Fruit fly (Drosophila melanogaster): ENCODE data around the gene CG10026.

Gene CG10026

DNA sequence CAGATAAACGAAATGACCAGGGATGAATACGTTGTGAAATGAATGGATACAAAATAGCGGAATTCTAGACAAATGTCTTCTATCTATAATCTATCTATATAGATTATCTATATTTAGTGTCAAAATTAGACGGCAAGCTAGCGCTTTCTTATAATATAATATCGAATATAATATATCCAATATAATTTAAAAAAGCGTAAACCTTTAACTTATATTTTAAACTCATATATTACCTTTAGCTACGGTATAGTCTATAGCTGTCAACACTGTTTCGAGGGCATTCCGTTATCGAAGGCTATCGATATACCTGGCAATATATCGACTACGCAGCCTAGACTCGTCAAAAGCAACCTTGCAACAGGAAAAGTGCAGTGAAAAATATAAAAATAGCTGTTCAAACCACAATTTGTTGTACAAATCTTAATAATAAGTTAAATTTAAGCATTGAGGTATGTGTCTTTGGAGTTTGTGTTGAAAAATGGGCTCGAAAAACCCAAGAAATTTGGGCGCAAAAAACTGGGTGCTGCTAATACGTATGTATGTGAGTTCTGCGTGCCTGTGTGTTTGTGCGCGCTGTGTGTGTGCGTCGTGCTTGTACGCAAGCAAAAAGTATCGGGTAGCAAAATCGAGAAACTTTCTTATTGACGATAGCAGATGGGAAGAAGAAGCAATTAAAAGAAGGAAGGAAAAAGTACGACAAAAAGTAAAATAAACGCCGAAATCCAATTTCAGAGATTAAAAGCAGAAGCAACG is 39.1 kb downstream of the CG10026 start, which contains the start of the genes swm and Ctu2 (continued):
- TF ChIP-seq zen2 (GFP tag; IDR thresholded peaks at IDR 0.05; ENCODE audit: partially characterized antibody) = peak; percentile 59; the same call in 2 of the 3 replicates
- TF ChIP-seq CG9817 (tag; optimal IDR thresholded peaks at IDR 0.05) = peak; percentile 79
- TF ChIP-seq CG10565 (GFP tag; optimal IDR thresholded peaks at IDR 0.05) = no peak
- no peak for TF ChIP-seq bowl (GFP tag; IDR thresholded peaks at IDR 0.05)
- peak; percentile 90 for TF ChIP-seq Elba2 (GFP tag; optimal IDR thresholded peaks at IDR 0.05)
- no peak for TF ChIP-seq CG2678 (tag; optimal IDR thresholded peaks at IDR 0.05)
- peak; percentile 29; the same call in 1 of the 2 replicates for TF ChIP-seq wdn (GFP tag; IDR thresholded peaks at IDR 0.05)
- peak; percentile 94 for TF ChIP-seq Sry-β (GFP tag; optimal IDR thresholded peaks at IDR 0.05)
- no peak for TF ChIP-seq Vsx1 (GFP tag; optimal IDR thresholded peaks at IDR 0.05)
- peak; percentile 19 for TF ChIP-seq CG34376 (GFP tag; optimal IDR thresholded peaks at IDR 0.05)
- TF ChIP-seq tna (GFP tag; IDR thresholded peaks at IDR 0.05; ENCODE audit: partially characterized antibody) = no peak
- no peak for TF ChIP-seq ash1 (GFP tag; optimal IDR thresholded peaks at IDR 0.05)
- no peak for TF ChIP-seq ems (GFP tag; optimal IDR thresholded peaks at IDR 0.05)
- peak; percentile 65 for TF ChIP-seq CG14014 (GFP tag; IDR thresholded peaks at IDR 0.05)
- no peak for TF ChIP-seq Hey (tag; optimal IDR thresholded peaks at IDR 0.05)
- peak; percentile 81 for TF ChIP-seq BEAF-32 (GFP tag; optimal IDR thresholded peaks at IDR 0.05)
- peak; percentile 59 for TF ChIP-seq CG1602 (GFP tag; optimal IDR thresholded peaks at IDR 0.05)
- no peak for TF ChIP-seq peb (GFP tag; IDR thresholded peaks at IDR 0.05)
- 0 out of 2 replicates have a peak, but pooled peaks have one; percentile 33 for TF ChIP-seq E2f2 (GFP tag; IDR thresholded peaks at IDR 0.05)
- no peak for TF ChIP-seq CG10462 (GFP tag; optimal IDR thresholded peaks at IDR 0.05)
- no peak for TF ChIP-seq lov (optimal IDR thresholded peaks at IDR 0.05)
- no peak for TF ChIP-seq lov (GFP tag; IDR thresholded peaks at IDR 0.05)
- no peak for TF ChIP-seq BtbVII (GFP tag; optimal IDR thresholded peaks at IDR 0.05)
- no peak for TF ChIP-seq CG1792 (GFP tag; optimal IDR thresholded peaks at IDR 0.05)
- no peak for TF ChIP-seq br (optimal IDR thresholded peaks at IDR 0.05)
- TF ChIP-seq CG3163 (GFP tag; optimal IDR thresholded peaks at IDR 0.05) = no peak
- no peak for TF ChIP-seq Ets97D (GFP tag; optimal IDR thresholded peaks at IDR 0.05)
- TF ChIP-seq run (tag; optimal IDR thresholded peaks at IDR 0.05) = no peak
- TF ChIP-seq H2.0 (GFP tag; IDR thresholded peaks at IDR 0.05) = 0 out of 2 replicates have a peak, but pooled peaks have one; percentile 27
- peak; percentile 77 for TF ChIP-seq CG7839 (tag; optimal IDR thresholded peaks at IDR 0.05)
- TF ChIP-seq CG30403 (GFP tag; optimal IDR thresholded peaks at IDR 0.05) = peak; percentile 78
- no peak for TF ChIP-seq CG18476 (GFP tag; optimal IDR thresholded peaks at IDR 0.05)
- TF ChIP-seq CG42726 (GFP tag; IDR thresholded peaks at IDR 0.05; ENCODE audit: partially characterized antibody) = 0 out of 2 replicates have a peak, but pooled peaks have one; percentile 11
- no peak for TF ChIP-seq chm (GFP tag; IDR thresholded peaks at IDR 0.05)
- peak; percentile 43 for TF ChIP-seq cwo (GFP tag; optimal IDR thresholded peaks at IDR 0.05)
- no peak for TF ChIP-seq Hr51 (GFP tag; optimal IDR thresholded peaks at IDR 0.05)
- TF ChIP-seq CG17385 (GFP tag; optimal IDR thresholded peaks at IDR 0.05) = peak; percentile 94
- no peak; the same call in 1 of the 2 replicates for TF ChIP-seq CG31441 (GFP tag; IDR thresholded peaks at IDR 0.05)
- TF ChIP-seq CG7556 (GFP tag; optimal IDR thresholded peaks at IDR 0.05) = peak; percentile 57
- peak; percentile 52; the same call in 1 of the 2 replicates for TF ChIP-seq Oaz (GFP tag; IDR thresholded peaks at IDR 0.05)
- no peak for TF ChIP-seq otp (GFP tag; IDR thresholded peaks at IDR 0.05)
- no peak for TF ChIP-seq Dad (GFP tag; optimal IDR thresholded peaks at IDR 0.05)
- peak; percentile 52; the same call in 2 of the 3 replicates for TF ChIP-seq CG6791 (GFP tag; IDR thresholded peaks at IDR 0.05; ENCODE audit: partially characterized antibody)
- no peak for TF ChIP-seq ttk (GFP tag; IDR thresholded peaks at IDR 0.05)
- TF ChIP-seq CG10366 (GFP tag; IDR thresholded peaks at IDR 0.05) = peak; percentile 25; the same call in 1 of the 2 replicates
- TF ChIP-seq HHEX (GFP tag; optimal IDR thresholded peaks at IDR 0.05) = no peak
- no peak for TF ChIP-seq fru (optimal IDR thresholded peaks at IDR 0.05)
- TF ChIP-seq Sox100B (GFP tag; optimal IDR thresholded peaks at IDR 0.05) = no peak
- TF ChIP-seq CG2116 (GFP tag; optimal IDR thresholded peaks at IDR 0.05) = peak; percentile 98
- TF ChIP-seq CG6765 (GFP tag; optimal IDR thresholded peaks at IDR 0.05) = no peak
